Fruit fly (Drosophila melanogaster) whole organism, embryonic: ENCODE measurements around the gene CG33230.

ENCODE experiments used
- Atf6 ChIP-seq: fragments of 200-800 bp; sonication (Bioruptor generic); IDR thresholded peaks from 2 replicates; pipeline ENCODE4 v1.3.6; 2022; ENCODE audit warnings: missing biosample characterization, missing genetic modification characterization
- CG10462 ChIP-seq: fragments of 200-800 bp; sonication (Bioruptor generic); optimal IDR thresholded peaks from 2 replicates; lab custom pipeline; 2016; ENCODE audit warnings: missing biosample characterization, missing genetic modification characterization
- CG10959 ChIP-seq: fragments of 200-800 bp; sonication (Bioruptor generic); IDR thresholded peaks from 2 replicates; pipeline ENCODE4 v1.3.6; 2022; ENCODE audit warnings: missing biosample characterization, missing genetic modification characterization
- CG11398 ChIP-seq: fragments of 200-800 bp; sonication (Bioruptor generic); optimal IDR thresholded peaks from 2 replicates; lab custom pipeline; 2016; ENCODE audit warnings: missing biosample characterization, missing genetic modification characterization
- CG12659 ChIP-seq: fragments of 200-800 bp; sonication (Bioruptor generic); optimal IDR thresholded peaks from 3 replicates; lab custom pipeline; 2017; ENCODE audit warnings: mild to moderate bottlenecking, missing biosample characterization, missing genetic modification reagents, missing genetic modification characterization
- CG14050 ChIP-seq: fragments of 200-800 bp; sonication (Bioruptor generic); IDR thresholded peaks from 3 replicates; pipeline ENCODE4 v1.3.6; 2022; ENCODE audit warnings: missing biosample characterization, missing genetic modification characterization
- CG16813 ChIP-seq: fragments of 200-800 bp; sonication (Bioruptor generic); IDR thresholded peaks from 3 replicates; pipeline ENCODE4 v1.3.6; 2022; ENCODE audit warnings: missing biosample characterization, missing genetic modification characterization; ENCODE audit not compliant: partially characterized antibody
- CG18599 ChIP-seq: fragments of 200-800 bp; sonication (Bioruptor generic); optimal IDR thresholded peaks from 3 replicates; lab custom pipeline; 2017; ENCODE audit warnings: missing biosample characterization, missing genetic modification characterization, mild to moderate bottlenecking, moderate library complexity, missing genetic modification reagents
- CG18619 ChIP-seq: fragments of 200-800 bp; sonication (Bioruptor generic); optimal IDR thresholded peaks from 3 replicates; lab custom pipeline; 2017; ENCODE audit warnings: missing biosample characterization, mild to moderate bottlenecking, missing genetic modification characterization
- CG3163 ChIP-seq: fragments of 200-800 bp; sonication (Bioruptor generic); optimal IDR thresholded peaks from 3 replicates; lab custom pipeline; 2016; ENCODE audit warnings: missing biosample characterization, missing genetic modification characterization
- CG32767 ChIP-seq: fragments of 200-800 bp; sonication (Bioruptor generic); IDR thresholded peaks from 2 replicates; pipeline ENCODE4 v1.3.6; 2022; ENCODE audit warnings: missing biosample characterization, missing genetic modification characterization
- CG3726 ChIP-seq: fragments of 200-800 bp; sonication (Bioruptor generic); IDR thresholded peaks from 3 replicates; pipeline ENCODE4, ENCODE4 v1.3.6; 2022; ENCODE audit warnings: missing biosample characterization, missing genetic modification characterization
- CG4328 ChIP-seq: fragments of 200-800 bp; sonication (Bioruptor generic); optimal IDR thresholded peaks from 3 replicates; lab custom pipeline; 2017; ENCODE audit warnings: missing biosample characterization, missing genetic modification reagents, missing genetic modification characterization
- CG7357 ChIP-seq: fragments of 200-800 bp; sonication (Bioruptor generic); IDR thresholded peaks from 3 replicates; pipeline ENCODE4 v1.3.6; 2022; ENCODE audit warnings: missing biosample characterization, missing genetic modification characterization
- CG7928 ChIP-seq: fragments of 200-800 bp; sonication (Bioruptor generic); optimal IDR thresholded peaks from 2 replicates; lab custom pipeline; 2017; ENCODE audit warnings: missing biosample characterization, mild to moderate bottlenecking, missing genetic modification characterization
- CG8944 ChIP-seq: fragments of 200-800 bp; sonication (Bioruptor generic); optimal IDR thresholded peaks from 3 replicates; lab custom pipeline; 2016; ENCODE audit warnings: missing biosample characterization, missing genetic modification characterization
- CG9609 ChIP-seq: fragments of 200-800 bp; sonication (Bioruptor generic); optimal IDR thresholded peaks from 3 replicates; lab custom pipeline; 2016; ENCODE audit warnings: missing biosample characterization, missing genetic modification characterization
- CG9797 ChIP-seq: fragments of 200-800 bp; sonication (Bioruptor generic); optimal IDR thresholded peaks from 3 replicates; lab custom pipeline; 2018; ENCODE audit warnings: missing biosample characterization, mild to moderate bottlenecking, missing genetic modification characterization
- Dfd ChIP-seq, 2 experiments: fragments of >200 bp; optimal IDR thresholded peaks; 2 replicates each; lab custom pipeline; 2017; ENCODE audit warnings: missing biosample characterization in 2 of 2, missing genetic modification characterization in 2 of 2
- Dip2 ChIP-seq: fragments of 200-800 bp; sonication (Bioruptor generic); IDR thresholded peaks from 2 replicates; pipeline ENCODE4 v1.3.6; 2022; ENCODE audit warnings: missing biosample characterization, missing genetic modification characterization
- Drgx ChIP-seq: fragments of 200-800 bp; sonication (Bioruptor generic); IDR thresholded peaks from 2 replicates; pipeline ENCODE4 v1.3.6; 2022; ENCODE audit warnings: missing biosample characterization, missing genetic modification characterization
- ERR ChIP-seq: fragments of 200-800 bp; sonication (Bioruptor generic); optimal IDR thresholded peaks from 2 replicates; lab custom pipeline; 2016; ENCODE audit warnings: missing biosample characterization, missing genetic modification characterization
- Ets65A ChIP-seq: fragments of 200-800 bp; sonication (Bioruptor generic); peaks from one replicate; lab custom pipeline; 2016; ENCODE audit warnings: missing biosample characterization, missing genetic modification characterization
- HLHmδ ChIP-seq: fragments of 200-800 bp; sonication (Bioruptor generic); optimal IDR thresholded peaks from 2 replicates; lab custom pipeline; 2018; ENCODE audit warnings: missing biosample characterization, mild to moderate bottlenecking, missing genetic modification characterization, moderate library complexity
- Hr39 ChIP-seq: fragments of >200 bp; optimal IDR thresholded peaks from 2 replicates; lab custom pipeline; 2017
- MESR4 ChIP-seq: fragments of 200-800 bp; sonication (Bioruptor generic); optimal IDR thresholded peaks from 2 replicates; lab custom pipeline; 2018; ENCODE audit warnings: missing biosample characterization, mild to moderate bottlenecking, missing genetic modification characterization, moderate library complexity
- Nf-YC ChIP-seq: fragments of 200-800 bp; optimal IDR thresholded peaks from 3 replicates; lab custom pipeline; 2019; ENCODE audit warnings: missing biosample characterization, mild to moderate bottlenecking, missing genetic modification characterization, moderate library complexity
- Oaz ChIP-seq: fragments of 200-800 bp; sonication (Bioruptor generic); IDR thresholded peaks from 2 replicates; pipeline ENCODE4 v1.3.6; 2022; ENCODE audit warnings: missing biosample characterization, missing genetic modification characterization
- Oli ChIP-seq: fragments of 200-800 bp; sonication (Bioruptor generic); optimal IDR thresholded peaks from 2 replicates; lab custom pipeline; 2018; ENCODE audit warnings: missing biosample characterization, mild to moderate bottlenecking, missing genetic modification characterization, moderate library complexity
- Sin3A ChIP-seq: fragments of >200 bp; optimal IDR thresholded peaks from 2 replicates; lab custom pipeline; 2018
- YL-1 ChIP-seq: fragments of 200-800 bp; sonication (Bioruptor generic); optimal IDR thresholded peaks from 3 replicates; lab custom pipeline; 2017; ENCODE audit warnings: missing biosample characterization, mild to moderate bottlenecking, missing genetic modification characterization
- ap ChIP-seq: fragments of 200-800 bp; sonication (Bioruptor generic); IDR thresholded peaks from 2 replicates; pipeline ENCODE4 v1.3.6; 2022; ENCODE audit warnings: missing biosample characterization, missing genetic modification characterization
- az2 ChIP-seq: fragments of 200-800 bp; sonication (Bioruptor generic); optimal IDR thresholded peaks from 3 replicates; lab custom pipeline; 2016; ENCODE audit warnings: missing biosample characterization, missing genetic modification characterization
- bbx ChIP-seq: fragments of 200-800 bp; sonication (Bioruptor generic); IDR thresholded peaks from 2 replicates; pipeline ENCODE4 v1.3.6; 2022; ENCODE audit warnings: missing biosample characterization, missing genetic modification characterization; ENCODE audit not compliant: partially characterized antibody
- cas ChIP-seq: fragments of 200-800 bp; sonication (Bioruptor generic); IDR thresholded peaks from 2 replicates; pipeline ENCODE4 v1.3.6; 2022; ENCODE audit warnings: missing biosample characterization, missing genetic modification characterization
- cwo ChIP-seq: fragments of 200-800 bp; sonication (Bioruptor generic); optimal IDR thresholded peaks from 3 replicates; lab custom pipeline; 2017; ENCODE audit warnings: missing biosample characterization, missing genetic modification characterization, mild to moderate bottlenecking, moderate library complexity, missing genetic modification reagents
- danr ChIP-seq: fragments of 200-800 bp; sonication (Bioruptor generic); IDR thresholded peaks from 2 replicates; pipeline ENCODE4 v1.3.6; 2022; ENCODE audit warnings: missing biosample characterization, missing genetic modification characterization
- dm ChIP-seq: fragments of 200-800 bp; sonication (Bioruptor generic); optimal IDR thresholded peaks from 3 replicates; lab custom pipeline; 2016; ENCODE audit warnings: missing biosample characterization, missing genetic modification characterization
- gem ChIP-seq: fragments of 200-800 bp; sonication (Bioruptor generic); optimal IDR thresholded peaks from 2 replicates; lab custom pipeline; 2019; ENCODE audit warnings: missing biosample characterization, mild to moderate bottlenecking, missing genetic modification characterization, moderate library complexity
- hkb ChIP-seq, 2 experiments: fragments of 200-800 bp in 1 of 2; fragments of >200 bp in 1 of 2; sonication (Bioruptor generic) in 1 of 2; IDR thresholded peaks in 1 of 2; optimal IDR thresholded peaks in 1 of 2; 2 replicates each; pipeline versions ENCODE4 v1.3.6 to Lab custom; 2017 to 2022; ENCODE audit warnings: missing biosample characterization in 1 of 2, missing genetic modification characterization in 1 of 2
- hth ChIP-seq: fragments of >200 bp; optimal IDR thresholded peaks from 2 replicates; lab custom pipeline; 2017; ENCODE audit warnings: inconsistent platforms
- otp ChIP-seq: fragments of 200-800 bp; sonication (Bioruptor generic); IDR thresholded peaks from 3 replicates; pipeline ENCODE4, ENCODE4 v1.3.6; 2022; ENCODE audit warnings: missing biosample characterization, missing genetic modification characterization
- pan ChIP-seq, 4 experiments: fragments of >200 bp in 3 of 4; fragments of 200-800 bp in 1 of 4; sonication (Bioruptor generic) in 1 of 4; optimal IDR thresholded peaks in 3 of 4; IDR thresholded peaks in 1 of 4; 2 replicates each; pipeline versions ENCODE4 v1.3.6 to Lab custom; 2017 to 2022; ENCODE audit warnings: missing biosample characterization in 2 of 4, missing genetic modification characterization in 2 of 4, mixed read lengths in 1 of 4
- pb ChIP-seq: fragments of 200-800 bp; sonication (Bioruptor generic); optimal IDR thresholded peaks from 3 replicates; lab custom pipeline; 2016; ENCODE audit warnings: missing biosample characterization, missing genetic modification characterization
- psq ChIP-seq: fragments of 200-800 bp; sonication (Bioruptor generic); optimal IDR thresholded peaks from 2 replicates; lab custom pipeline; 2017; ENCODE audit warnings: missing biosample characterization, missing genetic modification characterization
- sens ChIP-seq: fragments of 200-800 bp; sonication (Bioruptor generic); peaks from one replicate; lab custom pipeline; 2016; ENCODE audit warnings: missing biosample characterization, missing genetic modification characterization
- so ChIP-seq: fragments of 200-800 bp; sonication (Bioruptor generic); IDR thresholded peaks from 3 replicates; pipeline ENCODE4 v1.3.6; 2022; ENCODE audit warnings: missing biosample characterization, missing genetic modification characterization
- tap ChIP-seq: fragments of 200-800 bp; optimal IDR thresholded peaks from 3 replicates; lab custom pipeline; 2019; ENCODE audit warnings: missing biosample characterization, mild to moderate bottlenecking, missing genetic modification characterization, moderate library complexity
- tll ChIP-seq, 2 experiments: fragments of 200-800 bp in 1 of 2; fragments of >200 bp in 1 of 2; sonication (Bioruptor generic) in 1 of 2; optimal IDR thresholded peaks; 2 replicates each; lab custom pipeline; 2017 to 2019; ENCODE audit warnings: missing biosample characterization in 2 of 2, missing genetic modification characterization in 2 of 2, mild to moderate bottlenecking in 1 of 2, moderate library complexity in 1 of 2
- trem ChIP-seq: fragments of 200-800 bp; optimal IDR thresholded peaks from 3 replicates; lab custom pipeline; 2019; ENCODE audit warnings: missing biosample characterization, mild to moderate bottlenecking, missing genetic modification characterization, moderate library complexity
- trh ChIP-seq: fragments of 200-800 bp; sonication (Bioruptor generic); optimal IDR thresholded peaks from 2 replicates; lab custom pipeline; 2016; ENCODE audit warnings: missing biosample characterization, missing genetic modification characterization

The CG33230 gene

DNA sequence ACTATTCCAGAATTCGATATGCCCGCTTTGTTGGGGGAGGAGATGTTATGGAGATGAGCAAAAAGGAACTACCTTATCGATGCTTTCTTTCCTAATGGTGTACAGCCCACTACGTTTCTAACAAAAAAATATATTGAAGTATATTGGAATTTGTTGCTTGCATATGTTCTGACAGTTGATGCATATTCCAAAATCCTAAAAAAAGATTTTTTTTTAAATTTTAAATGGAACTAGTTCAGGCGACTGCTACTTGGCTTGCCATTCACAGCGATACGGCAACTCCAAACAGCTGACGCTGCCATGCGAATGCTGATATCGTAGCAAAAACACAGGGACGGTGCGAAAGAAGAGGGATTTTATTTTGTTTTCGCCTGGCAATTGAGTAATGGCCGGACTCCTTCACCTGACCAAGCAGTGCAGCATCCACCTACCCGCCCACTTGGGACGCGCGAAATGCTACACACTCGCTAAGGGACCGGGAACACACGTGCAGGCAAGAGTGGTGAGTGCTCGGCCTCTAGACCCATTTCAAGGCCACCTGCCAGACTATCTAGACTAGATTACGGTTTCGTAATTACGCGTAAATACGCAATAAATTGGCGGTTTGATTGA is at the start of gene CG33230, which contains the start of the genes CG13926 and ABCB7 (continued):
- TF ChIP-seq CG11398: no peak
- peak; percentile 63 for TF ChIP-seq CG12659 (GFP tag; lab: Kevin White, UChicago)
- TF ChIP-seq pb (GFP tag; lab: Kevin White, UChicago): no peak
- TF ChIP-seq CG3163 (GFP tag; lab: Kevin White, UChicago): no peak
- no peak for TF ChIP-seq otp (GFP tag; lab: Robert Waterston, UW)
- TF ChIP-seq az2: peak; percentile 8
- no peak for TF ChIP-seq CG8944 (GFP tag; lab: Kevin White, UChicago)
- peak; percentile 64 for TF ChIP-seq Sin3A (lab: Kevin White, UChicago)
- TF ChIP-seq CG9797 (GFP tag; lab: Kevin White, UChicago): no peak
- no peak for TF ChIP-seq Dfd (GFP tag; optimal IDR thresholded peaks at IDR 0.05; lab: Kevin White, UChicago)
- TF ChIP-seq CG7357: no peak
- TF ChIP-seq Atf6: no peak
- TF ChIP-seq MESR4 (GFP tag; lab: Kevin White, UChicago): peak; percentile 54
- TF ChIP-seq trem (tag; lab: Kevin White, UChicago): peak; percentile 65
- TF ChIP-seq danr (GFP tag; lab: Robert Waterston, UW): no peak
- TF ChIP-seq CG18619: peak; percentile 14
- peak; percentile 43; the same call in 1 of the 3 replicates for TF ChIP-seq CG16813 (GFP tag; lab: Robert Waterston, UW)
- no peak for TF ChIP-seq Dip2 (GFP tag; lab: Robert Waterston, UW)
- no peak for TF ChIP-seq CG3726 (GFP tag; lab: Robert Waterston, UW)
- TF ChIP-seq tll (GFP tag; optimal IDR thresholded peaks at IDR 0.05; lab: Kevin White, UChicago): no peak
- TF ChIP-seq hkb (optimal IDR thresholded peaks at IDR 0.05; lab: Kevin White, UChicago): peak; percentile 75
- no peak for TF ChIP-seq hkb (GFP tag; IDR thresholded peaks at IDR 0.05; lab: Robert Waterston, UW)
- TF ChIP-seq hth (lab: Kevin White, UChicago): no peak
- no peak for TF ChIP-seq CG14050 (GFP tag; lab: Robert Waterston, UW)
- no peak for TF ChIP-seq CG10959 (GFP tag; lab: Robert Waterston, UW)
- TF ChIP-seq trh: no peak
- no peak for TF ChIP-seq Hr39 (lab: Kevin White, UChicago)
- TF ChIP-seq Ets65A (GFP tag; lab: Kevin White, UChicago): peak; percentile 92
- no peak for TF ChIP-seq so
- TF ChIP-seq CG18599 (GFP tag; lab: Kevin White, UChicago): peak; percentile 61
- no peak for TF ChIP-seq psq (GFP tag; lab: Kevin White, UChicago)
- TF ChIP-seq CG7928 (GFP tag; lab: Kevin White, UChicago): no peak
- TF ChIP-seq cwo (GFP tag; lab: Kevin White, UChicago): peak; percentile 50
- TF ChIP-seq sens (GFP tag; lab: Kevin White, UChicago): peak; percentile 83
- TF ChIP-seq Oaz (GFP tag; lab: Robert Waterston, UW): no peak
- TF ChIP-seq dm: no peak
- TF ChIP-seq Nf-YC (tag; lab: Kevin White, UChicago): peak; percentile 46
- TF ChIP-seq tap (tag; lab: Kevin White, UChicago): no peak
- TF ChIP-seq YL-1: peak; percentile 89
- TF ChIP-seq Oli (tag; lab: Kevin White, UChicago): no peak
- TF ChIP-seq ap: no peak
- TF ChIP-seq HLHmδ (GFP tag; lab: Kevin White, UChicago): no peak
- no peak for TF ChIP-seq pan (optimal IDR thresholded peaks at IDR 0.05; lab: Kevin White, UChicago)
- TF ChIP-seq pan (GFP tag; optimal IDR thresholded peaks at IDR 0.05 in 1 of 2, IDR thresholded peaks at IDR 0.05 in 1 of 2): no peak
- TF ChIP-seq CG10462: no peak
- no peak for TF ChIP-seq cas
- TF ChIP-seq ERR (GFP tag; lab: Kevin White, UChicago): no peak
- TF ChIP-seq bbx (GFP tag; lab: Robert Waterston, UW): 0 out of 2 replicates have a peak, but pooled peaks have one; percentile 2
- TF ChIP-seq CG32767 (GFP tag; lab: Robert Waterston, UW): no peak
- no peak for TF ChIP-seq CG4328 (GFP tag; lab: Kevin White, UChicago)
- TF ChIP-seq Drgx (GFP tag; lab: Robert Waterston, UW): 0 out of 2 replicates have a peak, but pooled peaks have one; percentile 12
- no peak for TF ChIP-seq CG9609 (GFP tag; lab: Kevin White, UChicago)
- no peak for TF ChIP-seq gem
